Worm (Caenorhabditis elegans) whole organism, late embryonic: ENCODE results near the gene Y66D12A.24.

ENCODE experiments used
- C38D4.7 ChIP-seq: fragments of 200-800 bp; sonication (Bioruptor generic); optimal IDR thresholded peaks from 2 replicates; lab custom pipeline; 2018; ENCODE audit warnings: mild to moderate bottlenecking, missing genetic modification characterization, moderate library complexity, missing compliant biosample characterization
- T23F11.4 ChIP-seq: fragments of 200-800 bp; sonication (Bioruptor generic); optimal IDR thresholded peaks from 2 replicates; lab custom pipeline; 2018; ENCODE audit warnings: mild to moderate bottlenecking, missing genetic modification characterization, missing compliant biosample characterization
- ahr-1 ChIP-seq: sonication (generic microtip); optimal IDR thresholded peaks from 2 replicates; lab custom pipeline; 2016; ENCODE audit warnings: missing genetic modification characterization, missing compliant biosample characterization
- ceh-24 ChIP-seq: sonication (generic microtip); optimal IDR thresholded peaks from 2 replicates; lab custom pipeline; 2016; ENCODE audit warnings: mild to moderate bottlenecking, missing genetic modification characterization, missing compliant biosample characterization
- ceh-30 ChIP-seq: fragments of 150-350 bp; optimal IDR thresholded peaks from 2 replicates; lab custom pipeline; 2014; ENCODE audit warnings: missing biosample characterization, missing genetic modification characterization
- ceh-34 ChIP-seq: sonication (generic microtip); optimal IDR thresholded peaks from 2 replicates; lab custom pipeline; 2016; ENCODE audit warnings: mild to moderate bottlenecking, missing genetic modification characterization, missing compliant biosample characterization
- ceh-45 ChIP-seq: fragments of 200-800 bp; sonication (Bioruptor generic); IDR thresholded peaks from 2 replicates; pipeline ENCODE4 v1.3.6; 2022; ENCODE audit warnings: missing genetic modification reagents, missing genetic modification characterization, missing compliant biosample characterization
- ceh-6 ChIP-seq: fragments of 200-800 bp; sonication (Bioruptor generic); optimal IDR thresholded peaks from 2 replicates; lab custom pipeline; 2018; ENCODE audit warnings: mild to moderate bottlenecking, missing genetic modification characterization, missing compliant biosample characterization
- ceh-9 ChIP-seq: sonication (generic microtip); optimal IDR thresholded peaks from 2 replicates; lab custom pipeline; 2016; ENCODE audit warnings: mild to moderate bottlenecking, missing genetic modification characterization, inconsistent platforms, missing compliant biosample characterization
- che-1 ChIP-seq: sonication (generic microtip); optimal IDR thresholded peaks from 2 replicates; lab custom pipeline; 2016; ENCODE audit warnings: mild to moderate bottlenecking, missing genetic modification characterization, missing compliant biosample characterization
- dve-1 ChIP-seq: sonication (generic microtip); optimal IDR thresholded peaks from 2 replicates; lab custom pipeline; 2017; ENCODE audit warnings: antibody characterized with exemption, mild to moderate bottlenecking, missing genetic modification characterization, missing compliant biosample characterization
- elt-2 ChIP-seq: sonication (generic microtip); optimal IDR thresholded peaks from 2 replicates; lab custom pipeline; 2016; ENCODE audit warnings: missing genetic modification reagents, missing genetic modification characterization, missing compliant biosample characterization
- elt-4 ChIP-seq: sonication (generic microtip); optimal IDR thresholded peaks from 2 replicates; lab custom pipeline; 2016; ENCODE audit warnings: missing genetic modification characterization, missing compliant biosample characterization
- ets-4 ChIP-seq: sonication (generic microtip); optimal IDR thresholded peaks from 2 replicates; lab custom pipeline; 2016; ENCODE audit warnings: missing genetic modification characterization, missing compliant biosample characterization
- eyg-1 ChIP-seq: sonication (generic microtip); optimal IDR thresholded peaks from 2 replicates; lab custom pipeline; 2016; ENCODE audit warnings: missing genotype, missing genetic modification characterization, missing compliant biosample characterization
- fkh-6 ChIP-seq: sonication (generic microtip); optimal IDR thresholded peaks from 2 replicates; lab custom pipeline; 2016; ENCODE audit warnings: missing genetic modification characterization, missing compliant biosample characterization
- gmeb-2 ChIP-seq: sonication (generic microtip); optimal IDR thresholded peaks from 2 replicates; lab custom pipeline; 2016; ENCODE audit warnings: missing genetic modification characterization, inconsistent platforms, missing compliant biosample characterization
- hlh-8 ChIP-seq: sonication (generic microtip); optimal IDR thresholded peaks from 2 replicates; lab custom pipeline; 2016; ENCODE audit warnings: missing genotype, missing genetic modification characterization, missing compliant biosample characterization
- mec-3 ChIP-seq: sonication (generic microtip); optimal IDR thresholded peaks from 2 replicates; lab custom pipeline; 2016; ENCODE audit warnings: borderline replicate concordance, missing genetic modification characterization, missing compliant biosample characterization
- nfya-1 ChIP-seq: sonication (generic microtip); optimal IDR thresholded peaks from 2 replicates; lab custom pipeline; 2017; ENCODE audit warnings: missing genetic modification characterization, mild to moderate bottlenecking, missing compliant biosample characterization, antibody characterized with exemption, moderate library complexity
- nhr-232 ChIP-seq: sonication (generic microtip); optimal IDR thresholded peaks from 2 replicates; lab custom pipeline; 2016; ENCODE audit warnings: missing genetic modification characterization, missing compliant biosample characterization
- odd-2 ChIP-seq: sonication (generic microtip); optimal IDR thresholded peaks from 2 replicates; lab custom pipeline; 2017; ENCODE audit warnings: antibody characterized with exemption, mild to moderate bottlenecking, missing genetic modification characterization, missing compliant biosample characterization
- pat-9 ChIP-seq: fragments of 200-800 bp; sonication (Bioruptor generic); optimal IDR thresholded peaks from 2 replicates; lab custom pipeline; 2018; ENCODE audit warnings: mild to moderate bottlenecking, missing genetic modification characterization, moderate library complexity, missing compliant biosample characterization
- pha-2 ChIP-seq: sonication (generic microtip); optimal IDR thresholded peaks from 2 replicates; lab custom pipeline; 2017; ENCODE audit warnings: mild to moderate bottlenecking, missing genetic modification characterization, missing compliant biosample characterization
- pha-4 ChIP-seq: fragments of 150-350 bp; optimal IDR thresholded peaks from 2 replicates; lab custom pipeline; 2018; ENCODE audit warnings: missing biosample characterization, missing genetic modification reagents, missing genetic modification characterization
- rnt-1 ChIP-seq: sonication (generic microtip); optimal IDR thresholded peaks from 2 replicates; lab custom pipeline; 2016; ENCODE audit warnings: missing genetic modification characterization, missing compliant biosample characterization
- sdc-2 ChIP-seq: sonication (generic microtip); optimal IDR thresholded peaks from 2 replicates; lab custom pipeline; 2016; ENCODE audit warnings: missing genotype, missing genetic modification characterization, missing compliant biosample characterization
- syd-9 ChIP-seq: sonication (generic microtip); optimal IDR thresholded peaks from 2 replicates; lab custom pipeline; 2016; ENCODE audit warnings: mild to moderate bottlenecking, missing genetic modification characterization, moderate library complexity, missing compliant biosample characterization
- tbx-2 ChIP-seq: sonication (generic microtip); optimal IDR thresholded peaks from 2 replicates; lab custom pipeline; 2016; ENCODE audit warnings: missing genetic modification characterization, missing compliant biosample characterization
- ttx-3 ChIP-seq: sonication (generic microtip); optimal IDR thresholded peaks from 2 replicates; lab custom pipeline; 2016; ENCODE audit warnings: missing genetic modification reagents, missing genetic modification characterization, missing compliant biosample characterization
- unc-55 ChIP-seq: sonication (generic microtip); optimal IDR thresholded peaks from 2 replicates; lab custom pipeline; 2017; ENCODE audit warnings: missing biosample characterization, missing genetic modification reagents, missing genetic modification characterization
- unc-86 ChIP-seq: sonication (generic microtip); optimal IDR thresholded peaks from 2 replicates; lab custom pipeline; 2016; ENCODE audit warnings: missing genetic modification characterization, missing compliant biosample characterization
- ztf-16 ChIP-seq: sonication (generic microtip); optimal IDR thresholded peaks from 2 replicates; lab custom pipeline; 2017; ENCODE audit warnings: missing genetic modification characterization, missing compliant biosample characterization

Y66D12A.24 gene

ce11 chrIII:11474674-11475306 is 21.9 kb upstream of the Y66D12A.24 start:
- TF ChIP-seq nfya-1 (tag; lab: Kevin White, UChicago) (no peak), syd-9 (tag; lab: Kevin White, UChicago) (no peak), sdc-2 (tag; lab: Kevin White, UChicago) (no peak), tbx-2 (tag; lab: Kevin White, UChicago) (no peak), ets-4 (no peak), unc-55 (GFP tag; lab: Kevin White, UChicago) (no peak), che-1 (tag; lab: Kevin White, UChicago) (no peak), ceh-6 (no peak), ceh-45 (GFP tag; lab: Robert Waterston, UW) (no peak), ceh-9 (no peak), ceh-24 (tag; lab: Kevin White, UChicago) (no peak), mec-3 (tag; lab: Kevin White, UChicago) (no peak), odd-2 (no peak), ceh-30 (tag; lab: Kevin White, UChicago) (no peak), eyg-1 (no peak), fkh-6 (tag; lab: Kevin White, UChicago) (no peak), elt-4 (no peak), pha-2 (tag; lab: Kevin White, UChicago) (no peak), C38D4.7 (GFP tag; lab: Kevin White, UChicago) (no peak), ahr-1 (tag; lab: Kevin White, UChicago) (no peak)

- TF ChIP-seq ztf-16 (tag; lab: Kevin White, UChicago) (no peak), pat-9 (tag; lab: Kevin White, UChicago) (no peak), dve-1 (tag; lab: Kevin White, UChicago) (no peak), ttx-3 (tag; lab: Kevin White, UChicago) (no peak), T23F11.4 (GFP tag; lab: Kevin White, UChicago) (no peak), gmeb-2 (tag; lab: Kevin White, UChicago) (no peak), fkh-6 (tag; lab: Kevin White, UChicago) (no peak), C38D4.7 (GFP tag; lab: Kevin White, UChicago) (no peak)
These were observed 19.4 kb upstream of the Y66D12A.24 start for ce11 chrIII:11477307-11477706.

- TF ChIP-seq hlh-8 (tag; lab: Kevin White, UChicago) (no peak), ceh-45 (GFP tag; lab: Robert Waterston, UW) (no peak), ceh-6 (no peak), dve-1 (tag; lab: Kevin White, UChicago) (no peak), eyg-1 (no peak), unc-86 (no peak), T23F11.4 (GFP tag; lab: Kevin White, UChicago) (no peak), nhr-232 (tag; lab: Kevin White, UChicago) (no peak), ceh-34 (tag; lab: Kevin White, UChicago) (no peak), pha-4 (tag; lab: Kevin White, UChicago) (no peak), rnt-1 (tag; lab: Kevin White, UChicago) (no peak), ceh-24 (tag; lab: Kevin White, UChicago) (no peak), elt-2 (tag; lab: Kevin White, UChicago) (no peak), unc-55 (GFP tag; lab: Kevin White, UChicago) (no peak)
These were observed 17.9 kb upstream of the Y66D12A.24 start for ce11 chrIII:11478468-11479363.
